Fruit fly (Drosophila melanogaster): ENCODE data around the gene Ctr9.

- peak; percentile 58; the same call in 1 of the 2 replicates for TF ChIP-seq CG11294 (GFP tag; IDR thresholded peaks at IDR 0.05)
- no peak for TF ChIP-seq Met (GFP tag; optimal IDR thresholded peaks at IDR 0.05)
- peak; percentile 81 for TF ChIP-seq Ets96B (tag; optimal IDR thresholded peaks at IDR 0.05)
- peak; percentile 87 for TF ChIP-seq Hr39 (GFP tag; optimal IDR thresholded peaks at IDR 0.05)
- TF ChIP-seq CG11762 (GFP tag; optimal IDR thresholded peaks at IDR 0.05; ENCODE audit: insufficient read depth), result no peak
- TF ChIP-seq CG6163 (GFP tag; IDR thresholded peaks at IDR 0.05), result peak; percentile 81
- peak; percentile 68 for TF ChIP-seq CG11902 (GFP tag; optimal IDR thresholded peaks at IDR 0.05)
- TF ChIP-seq ss (GFP tag; optimal IDR thresholded peaks at IDR 0.05), result no peak
- TF ChIP-seq fkh (GFP tag; optimal IDR thresholded peaks at IDR 0.05), result peak; percentile 22
- TF ChIP-seq CG8119 (GFP tag; IDR thresholded peaks at IDR 0.05), result peak; percentile 58; the same call in 2 of the 3 replicates
- TF ChIP-seq CG6854 (GFP tag; optimal IDR thresholded peaks at IDR 0.05), result peak; percentile 73
Observed at dm6 chr3L:1334571-1335427, 27.8 kb downstream of the Ctr9 start, which contains the start of the genes Hmbs and CG2211.
